Worm (Caenorhabditis elegans): ENCODE measurements around the gene col-113.

col-113 gene

ce11 chrIV:7171222-7171621, 18.9 kb upstream of the col-113 start, which contains the start of gene str-220:
str-220 (minus strand) TSS chrIV:7171322.
- TF ChIP-seq tbx-2 (tag; optimal IDR thresholded peaks at IDR 0.05) (no peak), unc-62 (GFP tag; optimal IDR thresholded peaks at IDR 0.05) (no peak), nhr-28 (tag; optimal IDR thresholded peaks at IDR 0.05) (no peak), fkh-2 (tag; optimal IDR thresholded peaks at IDR 0.05) (no peak), ceh-9 (tag; optimal IDR thresholded peaks at IDR 0.05) (no peak), nhr-67 (tag; optimal IDR thresholded peaks at IDR 0.05) (no peak), sea-2 (GFP tag; optimal IDR thresholded peaks at IDR 0.05) (no peak), nhr-12 (tag; optimal IDR thresholded peaks at IDR 0.05) (no peak), snpc-4 (tag; optimal IDR thresholded peaks at IDR 0.05) (no peak), fkh-10 (GFP tag; optimal IDR thresholded peaks at IDR 0.05) (no peak), lsy-12 (tag; optimal IDR thresholded peaks at IDR 0.05) (no peak), egl-5 (tag; optimal IDR thresholded peaks at IDR 0.05) (no peak), nhr-25 (tag; optimal IDR thresholded peaks at IDR 0.05) (no peak), aly-2 (tag; optimal IDR thresholded peaks at IDR 0.05) (no peak), ceh-82 (tag; optimal IDR thresholded peaks at IDR 0.05) (no peak), nhr-23 (tag; optimal IDR thresholded peaks at IDR 0.05) (no peak), ama-1 (optimal IDR thresholded peaks at IDR 0.05) (no peak), egl-27 (tag; optimal IDR thresholded peaks at IDR 0.05) (no peak)

ce11 chrIV:7167983-7168760, 15.9 kb upstream of the col-113 start, which contains the start of gene skr-16:
skr-16 (plus strand) TSS chrIV:7168710.
- TF ChIP-seq ZK546.5 (tag; optimal IDR thresholded peaks at IDR 0.05): no peak
- TF ChIP-seq unc-62 (GFP tag; optimal IDR thresholded peaks at IDR 0.05): no peak
- peak; percentile 3 for TF ChIP-seq pqm-1 (tag; optimal IDR thresholded peaks at IDR 0.05)
- peak; percentile 12 for TF ChIP-seq elt-2 (tag; optimal IDR thresholded peaks at IDR 0.05)
- no peak for TF ChIP-seq ztf-11 (tag; optimal IDR thresholded peaks at IDR 0.05)
- no peak for TF ChIP-seq daf-12 (tag; optimal IDR thresholded peaks at IDR 0.05)
- TF ChIP-seq snpc-4 (tag; optimal IDR thresholded peaks at IDR 0.05): no peak
- no peak for TF ChIP-seq unc-39 (tag; optimal IDR thresholded peaks at IDR 0.05)
- peak; percentile 44 for TF ChIP-seq hmg-11 (tag; optimal IDR thresholded peaks at IDR 0.05)

ce11 chrIV:7166553-7166952, 14.2 kb upstream of the col-113 start, which contains the start of gene C42D4.18:
C42D4.18 (plus strand) TSS chrIV:7166783.
- TF ChIP-seq ceh-9 (tag; optimal IDR thresholded peaks at IDR 0.05): no peak
- TF ChIP-seq hmg-11 (tag; optimal IDR thresholded peaks at IDR 0.05): peak; percentile 36
- peak; percentile 43 for TF ChIP-seq nfya-1 (tag; optimal IDR thresholded peaks at IDR 0.05; ENCODE audit: insufficient read depth)
- TF ChIP-seq nhr-11 (tag; optimal IDR thresholded peaks at IDR 0.05): no peak
- peak; percentile 51 for TF ChIP-seq mml-1 (tag; optimal IDR thresholded peaks at IDR 0.05)
- TF ChIP-seq lin-15B (tag; optimal IDR thresholded peaks at IDR 0.05): peak; percentile 4

ce11 chrIV:7165723-7166122, 13.4 kb upstream of the col-113 start, which contains the start of gene rpc-1:
rpc-1 (minus strand) TSS chrIV:7165748.
- TF ChIP-seq nhr-23 (tag; optimal IDR thresholded peaks at IDR 0.05): no peak
- no peak for TF ChIP-seq nhr-12 (tag; optimal IDR thresholded peaks at IDR 0.05)
- peak; percentile 34 for TF ChIP-seq lin-15B (tag; optimal IDR thresholded peaks at IDR 0.05)
- TF ChIP-seq nfya-1 (tag; optimal IDR thresholded peaks at IDR 0.05; ENCODE audit: insufficient read depth): peak; percentile 34
- no peak for TF ChIP-seq aly-2 (tag; optimal IDR thresholded peaks at IDR 0.05)
- no peak for TF ChIP-seq elt-3 (tag; optimal IDR thresholded peaks at IDR 0.05)
- no peak for TF ChIP-seq sea-2 (GFP tag; optimal IDR thresholded peaks at IDR 0.05)
- no peak for TF ChIP-seq fkh-10 (GFP tag; optimal IDR thresholded peaks at IDR 0.05)
- TF ChIP-seq eor-1 (tag; optimal IDR thresholded peaks at IDR 0.05): no peak
- no peak for TF ChIP-seq tbx-2 (tag; optimal IDR thresholded peaks at IDR 0.05)
- TF ChIP-seq ZK546.5 (tag; optimal IDR thresholded peaks at IDR 0.05): no peak
- TF ChIP-seq nhr-67 (tag; optimal IDR thresholded peaks at IDR 0.05): no peak
- TF ChIP-seq ceh-28 (tag; optimal IDR thresholded peaks at IDR 0.05): no peak
- TF ChIP-seq nhr-77 (tag; optimal IDR thresholded peaks at IDR 0.05): no peak

ce11 chrIV:7159586-7159985, 7.3 kb upstream of the col-113 start:
- TF ChIP-seq ceh-16 (tag; optimal IDR thresholded peaks at IDR 0.05) (no peak), pqm-1 (tag; optimal IDR thresholded peaks at IDR 0.05) (no peak), ZK546.5 (tag; optimal IDR thresholded peaks at IDR 0.05) (no peak), nfya-1 (tag; optimal IDR thresholded peaks at IDR 0.05; ENCODE audit: insufficient read depth) (no peak), skn-1 (tag; optimal IDR thresholded peaks at IDR 0.05) (no peak), nhr-23 (tag; optimal IDR thresholded peaks at IDR 0.05) (no peak), nhr-237 (tag; optimal IDR thresholded peaks at IDR 0.05) (no peak), zag-1 (tag; optimal IDR thresholded peaks at IDR 0.05) (no peak), unc-62 (GFP tag; optimal IDR thresholded peaks at IDR 0.05) (no peak), ama-1 (optimal IDR thresholded peaks at IDR 0.05) (no peak), nhr-11 (tag; optimal IDR thresholded peaks at IDR 0.05) (no peak)
